Fruit fly (Drosophila melanogaster): ENCODE measurements around the gene CG34299.

DNA sequence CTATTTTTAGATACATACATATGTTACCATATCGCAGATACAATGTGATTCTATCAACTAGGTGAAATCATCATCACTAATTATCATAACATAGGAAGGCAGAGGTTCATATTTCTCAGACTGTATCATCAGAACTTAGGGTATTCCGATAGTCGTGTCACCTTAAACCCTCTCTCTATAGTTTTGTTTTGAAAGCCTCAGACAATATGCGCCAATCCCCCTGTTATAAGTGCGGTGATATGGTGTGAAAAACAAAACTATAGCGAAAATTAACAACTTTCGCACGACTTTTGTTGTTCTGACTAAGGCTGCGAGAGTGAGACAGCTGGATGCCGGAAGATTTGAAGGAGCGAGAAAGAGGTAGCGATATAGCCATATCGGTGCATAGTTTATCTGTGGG, 33.1 kb downstream of the CG34299 start:
- peak; percentile 94 for TF ChIP-seq kay (GFP tag; ENCODE audit: borderline replicate concordance)
- no peak for TF ChIP-seq CG7045 (GFP tag; optimal IDR thresholded peaks at IDR 0.05)
- no peak for TF ChIP-seq ovo (GFP tag; optimal IDR thresholded peaks at IDR 0.05)
- TF ChIP-seq CG1620 (GFP tag; optimal IDR thresholded peaks at IDR 0.05), result no peak
- no peak for TF ChIP-seq CG11617 (GFP tag; optimal IDR thresholded peaks at IDR 0.05)
- no peak for TF ChIP-seq CG14711 (tag; optimal IDR thresholded peaks at IDR 0.05)
- no peak for TF ChIP-seq tj (GFP tag; optimal IDR thresholded peaks at IDR 0.05)
- no peak for TF ChIP-seq Hr96 (GFP tag; optimal IDR thresholded peaks at IDR 0.05)
- peak; percentile 1 for TF ChIP-seq pad (GFP tag; optimal IDR thresholded peaks at IDR 0.05)
- no peak for TF ChIP-seq Crg-1 (GFP tag; optimal IDR thresholded peaks at IDR 0.05)
- TF ChIP-seq CG12768 (GFP tag; optimal IDR thresholded peaks at IDR 0.05), result no peak
- no peak for TF ChIP-seq cnc (optimal IDR thresholded peaks at IDR 0.05)
